Worm (Caenorhabditis elegans) whole organism, L2 larva: ENCODE results near the gene his-74.

Source experiments
- ceh-82 ChIP-seq: fragments of 150-350 bp; optimal IDR thresholded peaks from 2 replicates; lab custom pipeline; 2014; ENCODE audit warnings: missing biosample characterization, missing genetic modification characterization
- nhr-12 ChIP-seq: fragments of 150-350 bp; optimal IDR thresholded peaks from 2 replicates; lab custom pipeline; 2014; ENCODE audit warnings: missing biosample characterization, missing genetic modification characterization

DNA sequence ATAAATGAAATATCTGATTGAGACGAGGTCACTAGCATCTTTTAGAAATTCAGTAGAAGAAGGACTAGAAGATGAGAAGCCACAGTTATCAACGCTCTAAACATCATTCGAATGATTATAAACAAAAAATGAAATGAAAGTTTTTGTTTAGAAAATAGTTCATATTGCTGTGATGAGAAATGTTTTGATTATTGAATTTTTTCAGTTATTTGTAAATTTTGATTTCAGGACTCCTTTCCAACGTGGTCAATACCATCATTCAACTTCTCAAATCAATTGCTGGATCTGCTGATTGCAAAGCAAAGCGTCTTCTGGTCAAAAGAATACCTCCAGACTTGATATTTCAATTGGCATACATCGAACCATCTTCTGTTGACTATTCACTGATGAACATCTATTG, 2.0 kb downstream of the his-74 start, which contains the start of gene W05B10.6:
- TF ChIP-seq nhr-12 (tag; lab: Kevin White, UChicago) = no peak
- no peak for TF ChIP-seq ceh-82 (tag; lab: Kevin White, UChicago)
